Fruit fly (Drosophila melanogaster) whole organism, embryonic: Measurements from ENCODE around the gene CG31663.

Experiments used
- Ada2b ChIP-seq: fragments of 200-800 bp; sonication (Bioruptor generic); IDR thresholded peaks from 2 replicates; pipeline ENCODE4 v1.3.6; 2022; ENCODE audit warnings: missing biosample characterization, missing genetic modification characterization
- Antp ChIP-seq: fragments of 200-800 bp; sonication (Bioruptor generic); optimal IDR thresholded peaks from 3 replicates; lab custom pipeline; 2016; ENCODE audit warnings: missing biosample characterization, missing genetic modification characterization
- C15 ChIP-seq: fragments of 200-800 bp; sonication (Bioruptor generic); IDR thresholded peaks from 3 replicates; pipeline ENCODE4 v1.3.6; 2022; ENCODE audit warnings: missing biosample characterization, missing genetic modification characterization
- CG11093 ChIP-seq: fragments of 200-800 bp; sonication (Bioruptor generic); IDR thresholded peaks from 3 replicates; pipeline ENCODE4 v1.3.6; 2022; ENCODE audit warnings: missing biosample characterization, missing genetic modification characterization
- CG11504 ChIP-seq: fragments of 200-800 bp; sonication (Bioruptor generic); optimal IDR thresholded peaks from 3 replicates; lab custom pipeline; 2019; ENCODE audit warnings: missing biosample characterization, mild to moderate bottlenecking, missing genetic modification characterization, moderate library complexity
- CG1602 ChIP-seq: fragments of 200-800 bp; sonication (Bioruptor generic); optimal IDR thresholded peaks from 3 replicates; lab custom pipeline; 2016; ENCODE audit warnings: missing biosample characterization, missing genetic modification characterization
- CG17186 ChIP-seq: fragments of 200-800 bp; sonication (Bioruptor generic); optimal IDR thresholded peaks from 3 replicates; lab custom pipeline; 2017; ENCODE audit warnings: missing biosample characterization, missing genetic modification reagents, missing genetic modification characterization
- CG17359 ChIP-seq: fragments of 200-800 bp; sonication (Bioruptor generic); optimal IDR thresholded peaks from 3 replicates; lab custom pipeline; 2018; ENCODE audit warnings: missing biosample characterization, mild to moderate bottlenecking, missing genetic modification characterization, moderate library complexity
- CG1832 ChIP-seq: fragments of 200-800 bp; sonication (Bioruptor generic); optimal IDR thresholded peaks from 2 replicates; lab custom pipeline; 2017; ENCODE audit warnings: missing biosample characterization, mild to moderate bottlenecking, missing genetic modification characterization, inconsistent platforms
- CG18764 ChIP-seq: fragments of 200-800 bp; sonication (Bioruptor generic); optimal IDR thresholded peaks from 3 replicates; lab custom pipeline; 2016; ENCODE audit warnings: missing biosample characterization, missing genetic modification characterization
- CG30020 ChIP-seq: fragments of 200-800 bp; optimal IDR thresholded peaks from 2 replicates; lab custom pipeline; 2019; ENCODE audit warnings: missing biosample characterization, mild to moderate bottlenecking, missing genetic modification characterization, moderate library complexity
- CG31224 ChIP-seq: fragments of 200-800 bp; sonication (Bioruptor generic); IDR thresholded peaks from 2 replicates; pipeline ENCODE4 v1.3.6; 2022; ENCODE audit warnings: missing biosample characterization, missing genetic modification characterization
- CG42726 ChIP-seq: fragments of 200-800 bp; sonication (Bioruptor generic); IDR thresholded peaks from 2 replicates; pipeline ENCODE4 v1.3.6; 2022; ENCODE audit warnings: missing biosample characterization, missing genetic modification characterization; ENCODE audit not compliant: partially characterized antibody
- CG4820 ChIP-seq: fragments of 200-800 bp; sonication (Bioruptor generic); optimal IDR thresholded peaks from 3 replicates; lab custom pipeline; 2016; ENCODE audit warnings: missing biosample characterization, missing genetic modification characterization
- CG6791 ChIP-seq: fragments of 200-800 bp; sonication (Bioruptor generic); IDR thresholded peaks from 3 replicates; pipeline ENCODE4 v1.3.6; 2022; ENCODE audit warnings: missing biosample characterization, missing genetic modification characterization; ENCODE audit not compliant: partially characterized antibody
- CG7372 ChIP-seq: fragments of 200-800 bp; sonication (Bioruptor generic); IDR thresholded peaks from 2 replicates; pipeline ENCODE4 v1.3.6; 2022; ENCODE audit warnings: missing biosample characterization, missing genetic modification characterization
- CG9609 ChIP-seq: fragments of 200-800 bp; sonication (Bioruptor generic); optimal IDR thresholded peaks from 3 replicates; lab custom pipeline; 2016; ENCODE audit warnings: missing biosample characterization, missing genetic modification characterization
- CHES-1-like ChIP-seq: fragments of 200-800 bp; sonication (Bioruptor generic); optimal IDR thresholded peaks from 2 replicates; lab custom pipeline; 2016; ENCODE audit warnings: missing biosample characterization, missing genetic modification characterization
- Chrac-16 ChIP-seq: fragments of 200-800 bp; sonication (Bioruptor generic); optimal IDR thresholded peaks from 3 replicates; lab custom pipeline; 2016; ENCODE audit warnings: missing biosample characterization, missing genetic modification characterization
- Doc3 ChIP-seq: fragments of 200-800 bp; sonication (Bioruptor generic); IDR thresholded peaks from 3 replicates; pipeline ENCODE4 v1.3.6; 2022; ENCODE audit warnings: missing biosample characterization, missing genetic modification characterization; ENCODE audit not compliant: partially characterized antibody
- Eip74EF ChIP-seq, 2 experiments: fragments of 200-800 bp in 1 of 2; fragments of >200 bp in 1 of 2; sonication (Bioruptor generic) in 1 of 2; optimal IDR thresholded peaks; 2 replicates each; lab custom pipeline; 2017 to 2019; ENCODE audit warnings: missing biosample characterization in 2 of 2, missing genetic modification characterization in 2 of 2, mild to moderate bottlenecking in 1 of 2, moderate library complexity in 1 of 2
- Ets65A ChIP-seq: fragments of 200-800 bp; sonication (Bioruptor generic); peaks from one replicate; lab custom pipeline; 2016; ENCODE audit warnings: missing biosample characterization, missing genetic modification characterization
- Fer3 ChIP-seq: fragments of 200-800 bp; sonication (Bioruptor generic); optimal IDR thresholded peaks from 2 replicates; lab custom pipeline; 2018; ENCODE audit warnings: missing biosample characterization, mild to moderate bottlenecking, missing genetic modification characterization, moderate library complexity
- H2.0 ChIP-seq: fragments of 200-800 bp; sonication (Bioruptor generic); IDR thresholded peaks from 2 replicates; pipeline ENCODE4 v1.3.6; 2022; ENCODE audit warnings: missing biosample characterization, missing genetic modification characterization
- HmgD ChIP-seq: fragments of 200-800 bp; sonication (Bioruptor generic); optimal IDR thresholded peaks from 3 replicates; lab custom pipeline; 2016; ENCODE audit warnings: missing biosample characterization, missing genetic modification characterization
- Mad ChIP-seq: fragments of 200-800 bp; sonication (Bioruptor generic); optimal IDR thresholded peaks from 2 replicates; lab custom pipeline; 2016; ENCODE audit warnings: missing biosample characterization, missing genetic modification characterization
- NfI ChIP-seq: fragments of 200-800 bp; sonication (Bioruptor generic); optimal IDR thresholded peaks from 3 replicates; lab custom pipeline; 2018; ENCODE audit warnings: missing biosample characterization, mild to moderate bottlenecking, missing genetic modification characterization, moderate library complexity
- Opbp ChIP-seq: fragments of 200-800 bp; sonication (Bioruptor generic); IDR thresholded peaks from 3 replicates; pipeline ENCODE4 v1.3.6; 2022; ENCODE audit warnings: missing biosample characterization, missing genetic modification characterization; ENCODE audit not compliant: partially characterized antibody
- PHDP ChIP-seq: fragments of 200-800 bp; sonication (Bioruptor generic); optimal IDR thresholded peaks from 3 replicates; lab custom pipeline; 2018; ENCODE audit warnings: missing biosample characterization, mild to moderate bottlenecking, missing genetic modification characterization, moderate library complexity
- Sin3A ChIP-seq: fragments of >200 bp; optimal IDR thresholded peaks from 2 replicates; lab custom pipeline; 2018
- Sox100B ChIP-seq: fragments of 200-800 bp; sonication (Bioruptor generic); optimal IDR thresholded peaks from 3 replicates; lab custom pipeline; 2018; ENCODE audit warnings: missing biosample characterization, mild to moderate bottlenecking, missing genetic modification characterization
- Taf1 ChIP-seq: fragments of 200-800 bp; sonication (Bioruptor generic); IDR thresholded peaks from 2 replicates; pipeline ENCODE4 v1.3.6; 2022; ENCODE audit warnings: missing biosample characterization, missing genetic modification characterization
- abd-A ChIP-seq: fragments of 200-800 bp; sonication (Bioruptor generic); optimal IDR thresholded peaks from 3 replicates; lab custom pipeline; 2019; ENCODE audit warnings: missing biosample characterization, mild to moderate bottlenecking, missing genetic modification characterization, moderate library complexity
- bcd ChIP-seq: fragments of 200-800 bp; sonication (Bioruptor generic); optimal IDR thresholded peaks from 2 replicates; lab custom pipeline; 2017; ENCODE audit warnings: missing biosample characterization, mild to moderate bottlenecking, missing genetic modification characterization
- chinmo ChIP-seq: fragments of 200-800 bp; sonication (Bioruptor generic); IDR thresholded peaks from 4 replicates; pipeline ENCODE4 v1.3.6; 2022; ENCODE audit warnings: missing biosample characterization, missing genetic modification characterization; ENCODE audit not compliant: partially characterized antibody
- corto ChIP-seq: fragments of 200-800 bp; sonication (Bioruptor generic); optimal IDR thresholded peaks from 2 replicates; lab custom pipeline; 2016; ENCODE audit warnings: missing biosample characterization, mild to moderate bottlenecking, missing genetic modification characterization, moderate library complexity
- en ChIP-seq: fragments of 200-800 bp; sonication (Bioruptor generic); optimal IDR thresholded peaks from 2 replicates; lab custom pipeline; 2016; ENCODE audit warnings: missing biosample characterization, missing genetic modification characterization
- fd3F ChIP-seq: fragments of 200-800 bp; sonication (Bioruptor generic); optimal IDR thresholded peaks from 2 replicates; lab custom pipeline; 2018; ENCODE audit warnings: missing biosample characterization, mild to moderate bottlenecking, missing genetic modification characterization, moderate library complexity
- fd64A ChIP-seq: fragments of 200-800 bp; sonication (Bioruptor generic); optimal IDR thresholded peaks from 3 replicates; lab custom pipeline; 2018; ENCODE audit warnings: missing biosample characterization, mild to moderate bottlenecking, missing genetic modification characterization
- fru ChIP-seq: fragments of >200 bp; optimal IDR thresholded peaks from 2 replicates; lab custom pipeline; 2017
- gfzf ChIP-seq: fragments of 200-800 bp; sonication (Bioruptor generic); optimal IDR thresholded peaks from 2 replicates; lab custom pipeline; 2016; ENCODE audit warnings: missing biosample characterization, mild to moderate bottlenecking, missing genetic modification characterization, moderate library complexity
- ham ChIP-seq: fragments of 200-800 bp; sonication (Bioruptor generic); IDR thresholded peaks from 2 replicates; pipeline ENCODE4 v1.3.6; 2022; ENCODE audit warnings: missing biosample characterization, missing genetic modification characterization
- lmd ChIP-seq: fragments of 200-800 bp; sonication (Bioruptor generic); IDR thresholded peaks from 2 replicates; pipeline ENCODE4 v1.3.6; 2022; ENCODE audit warnings: missing biosample characterization, missing genetic modification characterization
- otp ChIP-seq: fragments of 200-800 bp; sonication (Bioruptor generic); IDR thresholded peaks from 3 replicates; pipeline ENCODE4, ENCODE4 v1.3.6; 2022; ENCODE audit warnings: missing biosample characterization, missing genetic modification characterization
- psq ChIP-seq: fragments of 200-800 bp; sonication (Bioruptor generic); optimal IDR thresholded peaks from 2 replicates; lab custom pipeline; 2017; ENCODE audit warnings: missing biosample characterization, missing genetic modification characterization
- ranshi ChIP-seq: fragments of 200-800 bp; sonication (Bioruptor generic); IDR thresholded peaks from 2 replicates; pipeline ENCODE4 v1.3.6; 2022; ENCODE audit warnings: missing biosample characterization, missing genetic modification characterization
- salm ChIP-seq: fragments of 200-800 bp; sonication (Bioruptor generic); optimal IDR thresholded peaks from 2 replicates; lab custom pipeline; 2018; ENCODE audit warnings: missing biosample characterization, mild to moderate bottlenecking, missing genetic modification characterization
- slou ChIP-seq: fragments of 200-800 bp; sonication (Bioruptor generic); optimal IDR thresholded peaks from 3 replicates; lab custom pipeline; 2016; ENCODE audit warnings: missing biosample characterization, missing genetic modification characterization
- tll ChIP-seq, 2 experiments: fragments of 200-800 bp in 1 of 2; fragments of >200 bp in 1 of 2; sonication (Bioruptor generic) in 1 of 2; optimal IDR thresholded peaks; 2 replicates each; lab custom pipeline; 2017 to 2019; ENCODE audit warnings: missing biosample characterization in 2 of 2, missing genetic modification characterization in 2 of 2, mild to moderate bottlenecking in 1 of 2, moderate library complexity in 1 of 2

The CG31663 gene

DNA sequence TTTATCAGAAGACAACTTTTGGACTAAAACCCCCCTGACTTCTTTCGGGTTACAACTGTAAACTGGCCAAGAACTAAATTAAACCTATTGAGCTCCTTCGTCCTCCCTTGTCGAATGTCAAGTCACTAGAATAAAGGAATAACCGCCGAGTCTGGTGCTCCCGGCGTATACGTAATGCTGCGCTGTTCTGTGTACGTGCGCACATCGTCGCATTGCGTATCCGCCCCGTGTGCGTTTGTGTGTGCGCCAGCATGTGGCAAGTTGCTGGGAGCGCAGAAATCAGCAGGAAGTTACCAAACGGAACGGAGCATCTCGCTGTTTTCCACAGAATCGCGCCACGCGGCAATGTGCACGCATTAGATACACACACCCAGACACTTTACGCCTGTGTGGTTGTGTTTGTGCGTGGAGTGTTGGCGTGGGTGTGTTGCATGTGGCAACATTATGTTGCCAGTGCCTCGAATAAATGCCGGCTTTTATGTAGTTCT, 7.6 kb downstream of the CG31663 start:
- TF ChIP-seq CG11504 (peak; percentile 1), Mad (GFP tag; lab: Kevin White, UChicago) (no peak), ham (GFP tag; lab: Robert Waterston, UW) (0 out of 2 replicates have a peak, but pooled peaks have one; percentile 34), CG31224 (GFP tag; lab: Robert Waterston, UW) (peak; percentile 94), CG17186 (no peak), fd64A (no peak), CG7372 (GFP tag; lab: Robert Waterston, UW) (peak; percentile 86), abd-A (peak; percentile 66), chinmo (GFP tag; lab: Robert Waterston, UW) (0 out of 4 replicates have a peak, but pooled peaks have one; percentile 14), Ets65A (GFP tag; lab: Kevin White, UChicago) (peak; percentile 81)

DNA sequence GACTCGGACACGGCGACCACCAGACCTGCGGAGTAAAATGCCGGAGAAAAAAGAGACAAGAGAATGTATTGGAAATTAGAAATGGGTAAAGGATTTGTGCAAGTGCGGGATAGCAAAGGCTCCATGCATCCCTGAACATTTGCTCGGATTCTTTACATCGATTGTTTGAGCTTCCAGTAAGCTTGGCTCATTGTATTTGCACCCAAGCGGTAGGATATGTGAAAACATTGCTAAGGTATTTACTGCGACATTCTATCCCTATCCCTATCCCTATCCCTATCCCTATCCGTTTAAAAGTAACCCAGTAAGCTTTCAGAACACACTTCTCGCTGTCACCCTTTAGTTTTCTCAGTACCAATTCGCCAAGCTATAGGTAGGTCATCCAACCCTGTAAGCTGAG, 11.8 kb downstream of the CG31663 start, which contains the start of gene CG7295:
TSS of gene CG7295 (plus strand) at position 301 of the 400 bp plus-strand sequence.
- no peak for TF ChIP-seq Eip74EF (GFP tag; optimal IDR thresholded peaks at IDR 0.05; lab: Kevin White, UChicago)
- TF ChIP-seq CG7372 (GFP tag; lab: Robert Waterston, UW): no peak
- TF ChIP-seq Sin3A (lab: Kevin White, UChicago): no peak
- TF ChIP-seq Taf1 (GFP tag; lab: Robert Waterston, UW): no peak
- no peak for TF ChIP-seq Ets65A (GFP tag; lab: Kevin White, UChicago)
- TF ChIP-seq ranshi (GFP tag; lab: Robert Waterston, UW): no peak
- no peak for TF ChIP-seq PHDP (tag; lab: Kevin White, UChicago)
- TF ChIP-seq bcd (GFP tag; lab: Kevin White, UChicago): no peak
- TF ChIP-seq CG17359: no peak
- no peak for TF ChIP-seq H2.0 (GFP tag; lab: Robert Waterston, UW)
- no peak for TF ChIP-seq psq (GFP tag; lab: Kevin White, UChicago)
- no peak for TF ChIP-seq CG9609 (GFP tag; lab: Kevin White, UChicago)
- no peak for TF ChIP-seq CG11093 (GFP tag; lab: Robert Waterston, UW)
- TF ChIP-seq Doc3 (GFP tag; lab: Robert Waterston, UW): no peak
- no peak for TF ChIP-seq CG30020 (tag; lab: Kevin White, UChicago)
- TF ChIP-seq CG6791: no peak
- TF ChIP-seq CG42726: no peak
- TF ChIP-seq CG18764 (GFP tag; lab: Kevin White, UChicago): no peak
- no peak for TF ChIP-seq Antp (GFP tag; lab: Kevin White, UChicago)
- no peak for TF ChIP-seq HmgD (GFP tag; lab: Kevin White, UChicago)
- TF ChIP-seq, all 482 proteins: peak for 0

DNA sequence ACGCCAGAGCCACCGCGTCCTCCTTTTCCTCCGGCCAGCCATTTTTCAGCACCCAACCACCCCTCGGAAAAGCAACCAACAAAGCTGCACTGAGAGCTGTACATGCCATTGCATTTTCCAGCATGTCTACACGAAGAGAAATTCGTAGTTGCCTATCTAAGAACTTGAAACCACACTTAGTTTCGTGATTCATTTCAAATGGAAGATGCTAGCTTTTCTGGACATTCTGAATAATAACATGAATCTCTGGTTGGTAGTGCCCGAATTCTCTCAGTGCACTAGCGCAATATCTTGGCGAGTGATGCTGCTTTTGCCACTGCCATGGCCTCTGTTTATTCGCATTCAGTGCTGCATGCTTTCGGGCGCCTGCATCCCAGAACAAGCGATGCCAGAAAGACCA, 19.3 kb downstream of the CG31663 start:
- TF ChIP-seq NfI (GFP tag; lab: Kevin White, UChicago): no peak
- TF ChIP-seq CHES-1-like (GFP tag; lab: Kevin White, UChicago): no peak
- no peak for TF ChIP-seq salm (tag; lab: Kevin White, UChicago)
- TF ChIP-seq en (GFP tag; lab: Kevin White, UChicago): no peak
- TF ChIP-seq Fer3: no peak
- peak; percentile 52; the same call in 2 of the 3 replicates for TF ChIP-seq otp (GFP tag; lab: Robert Waterston, UW)
- no peak for TF ChIP-seq fru (lab: Kevin White, UChicago)
- no peak for TF ChIP-seq gfzf
- no peak for TF ChIP-seq CG1602 (GFP tag; lab: Kevin White, UChicago)
- TF ChIP-seq slou (GFP tag; lab: Kevin White, UChicago): no peak
- TF ChIP-seq Chrac-16 (GFP tag; lab: Kevin White, UChicago): no peak
- TF ChIP-seq CG4820 (GFP tag; lab: Kevin White, UChicago): no peak
- no peak for TF ChIP-seq lmd
- TF ChIP-seq fd3F: no peak
- TF ChIP-seq Opbp (GFP tag; lab: Robert Waterston, UW): no peak
- TF ChIP-seq corto (GFP tag; lab: Kevin White, UChicago): no peak
- no peak for TF ChIP-seq Sox100B (GFP tag; lab: Kevin White, UChicago)
- no peak for TF ChIP-seq Ada2b
- TF ChIP-seq C15: no peak
- no peak for TF ChIP-seq tll (GFP tag; optimal IDR thresholded peaks at IDR 0.05; lab: Kevin White, UChicago)
- TF ChIP-seq Ets65A (GFP tag; lab: Kevin White, UChicago): peak; percentile 92
- no peak for TF ChIP-seq CG1832
